Fruit fly (Drosophila melanogaster) whole organism, prepupa: ENCODE results near the gene Eig71Ei.

Experiments used
- Blimp-1 ChIP-seq: fragments of 200-800 bp; sonication (Bioruptor generic); optimal IDR thresholded peaks from 3 replicates; lab custom pipeline; 2017; ENCODE audit warnings: missing biosample characterization, missing genetic modification characterization, mild to moderate bottlenecking, moderate library complexity, missing genetic modification reagents
- CG10631 ChIP-seq: fragments of 200-800 bp; sonication (Bioruptor generic); optimal IDR thresholded peaks from 2 replicates; lab custom pipeline; 2016; ENCODE audit warnings: missing biosample characterization, missing genetic modification characterization
- CG11294 ChIP-seq: fragments of 200-800 bp; sonication (Bioruptor generic); IDR thresholded peaks from 2 replicates; pipeline ENCODE4 v1.3.6; 2022; ENCODE audit warnings: missing biosample characterization, missing genetic modification characterization
- CG11762 ChIP-seq: fragments of 200-800 bp; sonication (Bioruptor generic); optimal IDR thresholded peaks from 3 replicates; lab custom pipeline; 2016; ENCODE audit warnings: missing biosample characterization, missing genetic modification characterization; ENCODE audit not compliant: insufficient read depth
- CG11902 ChIP-seq: fragments of 200-800 bp; sonication (Bioruptor generic); optimal IDR thresholded peaks from 3 replicates; lab custom pipeline; 2016; ENCODE audit warnings: missing biosample characterization, missing genetic modification characterization
- CG15336 ChIP-seq: fragments of 200-800 bp; sonication (Bioruptor generic); IDR thresholded peaks from 2 replicates; pipeline ENCODE4 v1.3.6; 2022; ENCODE audit warnings: missing biosample characterization, missing genetic modification characterization
- CG1621 ChIP-seq: fragments of 200-800 bp; sonication (Bioruptor generic); optimal IDR thresholded peaks from 3 replicates; lab custom pipeline; 2018; ENCODE audit warnings: missing biosample characterization, mild to moderate bottlenecking, missing genetic modification characterization
- CG34406 ChIP-seq: fragments of 200-800 bp; sonication (Bioruptor generic); optimal IDR thresholded peaks from 3 replicates; lab custom pipeline; 2016; ENCODE audit warnings: missing biosample characterization, missing genetic modification characterization
- CG4318 ChIP-seq: fragments of 200-800 bp; sonication (Bioruptor generic); optimal IDR thresholded peaks from 3 replicates; lab custom pipeline; 2017; ENCODE audit warnings: missing biosample characterization, mild to moderate bottlenecking, missing genetic modification characterization
- CG6808 ChIP-seq: fragments of 200-800 bp; sonication (Bioruptor generic); optimal IDR thresholded peaks from 3 replicates; lab custom pipeline; 2017; ENCODE audit warnings: missing biosample characterization, missing genetic modification characterization, mild to moderate bottlenecking, moderate library complexity, missing genetic modification reagents
- CG7368 ChIP-seq: fragments of 200-800 bp; sonication (Bioruptor generic); optimal IDR thresholded peaks from 3 replicates; lab custom pipeline; 2016; ENCODE audit warnings: missing biosample characterization, missing genetic modification characterization
- CG8119 ChIP-seq: fragments of 200-800 bp; sonication (Bioruptor generic); IDR thresholded peaks from 3 replicates; pipeline ENCODE4 v1.3.6; 2022; ENCODE audit warnings: missing biosample characterization, missing genetic modification characterization
- CG8319 ChIP-seq: fragments of 200-800 bp; sonication (Bioruptor generic); optimal IDR thresholded peaks from 3 replicates; lab custom pipeline; 2016; ENCODE audit warnings: missing biosample characterization, missing genetic modification characterization
- Eip75B ChIP-seq: fragments of 200-800 bp; sonication (Bioruptor generic); optimal IDR thresholded peaks from 3 replicates; lab custom pipeline; 2016; ENCODE audit warnings: missing biosample characterization, missing genetic modification characterization
- Eip78C ChIP-seq: fragments of 200-800 bp; sonication (Bioruptor generic); peaks from one replicate; lab custom pipeline; 2016; ENCODE audit warnings: missing biosample characterization, missing genetic modification characterization
- Ets21C ChIP-seq: fragments of 200-800 bp; sonication (Bioruptor generic); optimal IDR thresholded peaks from 3 replicates; lab custom pipeline; 2016; ENCODE audit warnings: missing biosample characterization, missing genetic modification characterization
- Hr38 ChIP-seq: sonication (Bioruptor generic); optimal IDR thresholded peaks from 2 replicates; lab custom pipeline; 2016; ENCODE audit warnings: missing biosample characterization, missing genetic modification characterization
- Hr4 ChIP-seq: fragments of 200-800 bp; sonication (Bioruptor generic); optimal IDR thresholded peaks from 3 replicates; lab custom pipeline; 2016; ENCODE audit warnings: missing biosample characterization, missing genetic modification characterization
- Lpt ChIP-seq: fragments of 200-800 bp; sonication (Bioruptor generic); optimal IDR thresholded peaks from 3 replicates; lab custom pipeline; 2016; ENCODE audit warnings: missing biosample characterization, missing genetic modification characterization
- Met ChIP-seq: fragments of 200-800 bp; sonication (Bioruptor generic); optimal IDR thresholded peaks from 3 replicates; lab custom pipeline; 2016; ENCODE audit warnings: missing biosample characterization, missing genetic modification characterization
- OdsH ChIP-seq: fragments of 200-800 bp; sonication (Bioruptor generic); optimal IDR thresholded peaks from 3 replicates; lab custom pipeline; 2016; ENCODE audit warnings: missing biosample characterization, missing genetic modification characterization
- Smox ChIP-seq: fragments of 200-800 bp; sonication (Bioruptor generic); optimal IDR thresholded peaks from 3 replicates; lab custom pipeline; 2016; ENCODE audit warnings: missing biosample characterization, missing genetic modification characterization
- Sox102F ChIP-seq: fragments of 200-800 bp; sonication (Bioruptor generic); optimal IDR thresholded peaks from 2 replicates; lab custom pipeline; 2016; ENCODE audit warnings: missing biosample characterization, mild to moderate bottlenecking, missing genetic modification characterization
- Sox15 ChIP-seq: fragments of 200-800 bp; sonication (Bioruptor generic); optimal IDR thresholded peaks from 3 replicates; lab custom pipeline; 2016; ENCODE audit warnings: missing biosample characterization, missing genetic modification characterization
- dac ChIP-seq: fragments of 200-800 bp; sonication (Bioruptor generic); optimal IDR thresholded peaks from 2 replicates; lab custom pipeline; 2017; ENCODE audit warnings: missing biosample characterization, mild to moderate bottlenecking, missing genetic modification characterization
- esn ChIP-seq: fragments of 200-800 bp; sonication (Bioruptor generic); optimal IDR thresholded peaks from 2 replicates; lab custom pipeline; 2016; ENCODE audit warnings: missing biosample characterization, mild to moderate bottlenecking, missing genetic modification characterization, moderate library complexity
- fd59A ChIP-seq: fragments of 200-800 bp; sonication (Bioruptor generic); optimal IDR thresholded peaks from 2 replicates; lab custom pipeline; 2017; ENCODE audit warnings: missing biosample characterization, mild to moderate bottlenecking, missing genetic modification characterization, missing genetic modification reagents
- fkh ChIP-seq: fragments of 200-800 bp; sonication (Bioruptor generic); optimal IDR thresholded peaks from 3 replicates; lab custom pipeline; 2017; ENCODE audit warnings: missing biosample characterization, mild to moderate bottlenecking, missing genetic modification characterization, moderate library complexity
- lz ChIP-seq: fragments of 200-800 bp; sonication (Bioruptor generic); optimal IDR thresholded peaks from 3 replicates; lab custom pipeline; 2016; ENCODE audit warnings: missing biosample characterization, missing genetic modification characterization
- net ChIP-seq: fragments of 200-800 bp; sonication (Bioruptor generic); optimal IDR thresholded peaks from 3 replicates; lab custom pipeline; 2016; ENCODE audit warnings: missing biosample characterization, missing genetic modification characterization
- spab ChIP-seq: fragments of 200-800 bp; sonication (Bioruptor generic); optimal IDR thresholded peaks from 2 replicates; lab custom pipeline; 2017; ENCODE audit warnings: missing biosample characterization, mild to moderate bottlenecking, missing genetic modification characterization, missing genetic modification reagents
- svp ChIP-seq: fragments of 200-800 bp; sonication (Bioruptor generic); peaks from one replicate; lab custom pipeline; 2016; ENCODE audit warnings: missing biosample characterization, missing genetic modification characterization
- vri ChIP-seq: fragments of 200-800 bp; sonication (Bioruptor generic); optimal IDR thresholded peaks from 3 replicates; lab custom pipeline; 2016; ENCODE audit warnings: missing biosample characterization, mild to moderate bottlenecking, missing genetic modification characterization

Gene Eig71Ei

DNA sequence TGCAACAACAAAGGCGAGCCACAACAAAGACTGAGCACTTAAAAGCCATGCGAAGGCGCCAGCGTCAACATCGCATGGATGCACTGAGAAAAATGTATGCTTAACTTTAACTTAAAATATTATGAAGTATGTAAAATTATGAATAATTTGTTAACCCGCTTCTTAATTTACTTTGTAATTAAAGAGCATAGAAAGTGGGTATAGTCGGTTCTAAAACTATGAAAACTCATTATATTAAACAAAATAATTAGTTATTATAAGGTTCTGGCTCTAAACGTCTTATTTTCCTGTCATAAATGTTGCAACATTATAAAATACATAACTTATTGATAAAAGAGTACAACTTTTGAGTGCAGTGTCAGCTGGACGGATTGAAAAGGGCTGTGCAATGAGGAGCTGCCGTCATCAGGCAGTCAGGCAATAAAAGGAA lies 17.9 kb upstream of the Eig71Ei start (continued):
- TF ChIP-seq net (peak; percentile 5), Smox (GFP tag; lab: Kevin White, UChicago) (peak; percentile 49), Met (peak; percentile 65), vri (GFP tag; lab: Kevin White, UChicago) (no peak), dac (GFP tag; lab: Kevin White, UChicago) (peak; percentile 29), CG11762 (GFP tag; lab: Kevin White, UChicago) (peak; percentile 43), CG4318 (GFP tag; lab: Kevin White, UChicago) (peak; percentile 14), lz (GFP tag; lab: Kevin White, UChicago) (peak; percentile 27), CG7368 (GFP tag; lab: Kevin White, UChicago) (peak; percentile 0), Lpt (GFP tag; lab: Kevin White, UChicago) (peak; percentile 32), CG10631 (peak; percentile 49), Ets21C (GFP tag; lab: Kevin White, UChicago) (peak; percentile 3), esn (GFP tag; lab: Kevin White, UChicago) (peak; percentile 73), Blimp-1 (peak; percentile 49), CG11294 (GFP tag; lab: Robert Waterston, UW) (no peak), CG15336 (0 out of 2 replicates have a peak, but pooled peaks have one; percentile 27), fd59A (GFP tag; lab: Kevin White, UChicago) (peak; percentile 33), CG8119 (GFP tag; lab: Robert Waterston, UW) (peak; percentile 38; the same call in 1 of the 3 replicates), CG34406 (peak; percentile 23), spab (GFP tag; lab: Kevin White, UChicago) (peak; percentile 29), Hr38 (GFP tag; lab: Kevin White, UChicago) (no peak), CG11902 (GFP tag; lab: Kevin White, UChicago) (peak; percentile 31), OdsH (peak; percentile 34)

DNA sequence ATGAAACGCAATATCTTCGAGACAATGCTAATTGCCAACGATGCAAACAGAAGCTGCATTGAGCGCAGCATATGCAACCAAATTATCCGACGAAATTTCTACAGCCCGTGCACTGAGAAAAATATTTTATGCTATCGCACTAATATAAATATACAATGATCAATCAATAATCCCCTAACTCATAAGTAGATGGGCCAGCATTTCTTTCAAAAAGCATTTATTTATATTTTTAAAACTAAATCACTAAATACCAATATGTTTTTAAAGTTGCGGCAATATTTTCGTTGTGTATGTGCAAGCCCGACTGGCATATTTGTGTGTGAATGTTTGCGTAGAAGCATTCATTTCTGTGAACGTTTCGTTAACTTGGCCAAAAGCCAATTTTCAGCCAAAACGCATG lies 13.3 kb upstream of the Eig71Ei start:
- TF ChIP-seq Hr4 (GFP tag; lab: Kevin White, UChicago) (peak; percentile 3), Sox102F (no peak), CG1621 (no peak), Sox15 (GFP tag; lab: Kevin White, UChicago) (no peak), CG11294 (GFP tag; lab: Robert Waterston, UW) (no peak), svp (GFP tag; lab: Kevin White, UChicago) (peak; percentile 34), Eip78C (GFP tag; lab: Kevin White, UChicago) (peak; percentile 24), CG11762 (GFP tag; lab: Kevin White, UChicago) (no peak), CG6808 (GFP tag; lab: Kevin White, UChicago) (no peak), CG11902 (GFP tag; lab: Kevin White, UChicago) (no peak), CG8119 (GFP tag; lab: Robert Waterston, UW) (0 out of 3 replicates have a peak, but pooled peaks have one; percentile 14)

DNA sequence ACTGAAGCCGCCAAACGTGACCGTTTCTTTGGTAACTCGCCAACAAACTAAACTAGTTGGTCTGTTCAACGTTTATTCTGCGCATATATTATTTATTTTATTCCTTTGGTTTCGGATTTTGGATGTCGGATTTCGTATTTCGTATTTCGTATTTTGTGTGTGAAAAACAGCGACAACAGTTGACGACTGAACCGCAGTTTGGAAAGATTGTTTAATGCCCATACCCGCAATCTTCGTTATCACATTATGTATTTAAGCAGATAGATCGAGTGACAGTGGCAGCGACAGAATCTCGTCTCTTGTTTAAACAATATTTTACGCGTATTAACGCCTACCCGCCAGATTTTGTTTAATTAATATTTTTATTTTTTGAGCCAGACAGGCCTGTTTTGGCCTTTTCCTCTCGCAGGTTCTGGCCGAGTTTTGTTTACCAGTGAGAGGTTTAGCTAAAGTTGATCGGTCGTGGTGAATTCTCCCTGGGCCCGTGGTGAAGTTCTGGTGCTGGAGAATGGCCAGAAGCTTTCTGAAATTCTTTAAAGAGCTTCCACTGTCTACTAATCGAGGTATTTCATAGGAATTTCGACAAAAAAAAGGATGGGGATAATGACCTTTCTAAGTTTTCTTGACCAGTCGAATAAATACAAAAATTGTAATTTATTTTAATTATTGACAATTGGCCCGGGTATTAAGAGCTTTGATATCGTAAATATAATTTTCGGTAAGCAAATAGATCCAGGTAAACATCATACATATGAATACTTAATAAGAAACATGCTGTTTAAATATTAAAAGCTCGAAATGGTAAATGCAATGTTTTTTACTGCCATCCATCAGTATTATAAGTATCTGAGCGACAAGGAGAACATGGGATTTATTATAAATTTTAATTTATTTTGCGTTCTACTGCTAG lies 11.5 kb upstream of the Eig71Ei start, which contains the start of the genes comm3 and CG43083:
Gene comm3 (minus strand): TSS at position 51 of the 910 bp plus-strand sequence.
Gene CG43083 (plus strand): TSS at position 860 of the 910 bp plus-strand sequence.
- TF ChIP-seq Eip78C (GFP tag; lab: Kevin White, UChicago) (peak; percentile 53), CG8319 (GFP tag; lab: Kevin White, UChicago) (no peak), fkh (peak; percentile 73)

DNA sequence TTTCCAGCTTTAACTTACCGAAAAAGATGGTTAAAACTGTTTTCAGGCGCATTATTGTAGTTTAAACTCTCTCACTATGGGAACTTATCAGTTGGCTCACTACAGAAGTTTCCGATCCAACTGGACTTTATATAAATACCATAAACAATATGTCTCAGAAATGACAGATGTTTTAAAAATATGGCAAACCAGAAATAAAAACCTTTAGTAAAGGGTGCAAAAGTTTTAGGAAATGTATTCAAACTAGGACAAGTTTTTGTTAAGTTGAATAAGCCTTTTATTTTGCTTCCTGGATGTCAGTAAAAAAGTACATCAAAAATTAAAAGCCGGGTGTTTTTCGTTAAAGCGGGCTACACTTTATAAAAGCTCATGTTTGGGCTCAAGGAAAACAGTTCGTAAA lies 9.9 kb upstream of the Eig71Ei start, which contains the start of the genes Eig71Ea and Eig71Eb:
Gene Eig71Ea (minus strand): TSS at position 101 of the 400 bp plus-strand sequence.
Gene Eig71Eb (plus strand): TSS at position 376 of the 400 bp plus-strand sequence.
- TF ChIP-seq Eip75B (GFP tag; lab: Kevin White, UChicago) (no peak), CG7368 (GFP tag; lab: Kevin White, UChicago) (no peak), CG1621 (no peak)
- TF ChIP-seq, all 60 proteins: peak for 0
